Fruit fly (Drosophila melanogaster) whole organism, larva: ENCODE data around the gene Ms.

Experiments used
- noc ChIP-seq: fragments of 200-800 bp; sonication (Bioruptor generic); optimal IDR thresholded peaks from 3 replicates; lab custom pipeline; 2019; ENCODE audit warnings: missing biosample characterization, mild to moderate bottlenecking, missing genetic modification characterization, moderate library complexity

Gene Ms

dm6 chr3R:24320342-24320711 is 21.0 kb upstream of the Ms start:
- no peak for TF ChIP-seq noc (tag; lab: Kevin White, UChicago)

dm6 chr3R:24333182-24333808 is 8.1 kb upstream of the Ms start, which contains the start of the genes Rrp5 and Dis3:
Gene Rrp5 (minus strand): TSS chr3R:24333316.
Gene Dis3 (plus strand): TSS chr3R:24333433.
- no peak for TF ChIP-seq noc (tag; lab: Kevin White, UChicago)

dm6 chr3R:24336622-24337021 is 4.7 kb upstream of the Ms start, which contains the start of gene CG6432:
Gene CG6432 (plus strand): TSS chr3R:24336922.
- TF ChIP-seq noc (tag; lab: Kevin White, UChicago) = no peak

- TF ChIP-seq noc (tag; lab: Kevin White, UChicago) = no peak
Observed at dm6 chr3R:24348420-24349190, 7.3 kb downstream of the Ms start, which contains the start of the genes CG5746 and CG6454. Gene CG5746 (minus strand): TSS chr3R:24348791. Gene CG6454 (plus strand): TSS chr3R:24349182.

dm6 chr3R:24353448-24353847 is 12.1 kb downstream of the Ms start:
- no peak for TF ChIP-seq noc (tag; lab: Kevin White, UChicago)

- no peak for TF ChIP-seq noc (tag; lab: Kevin White, UChicago)
Observed at dm6 chr3R:24357698-24358097, 16.3 kb downstream of the Ms start, which contains the start of gene Golgin84. Gene Golgin84 (minus strand): TSS chr3R:24357938.

- TF ChIP-seq noc (tag; lab: Kevin White, UChicago) = no peak
Observed at dm6 chr3R:24359957-24360356, 18.6 kb downstream of the Ms start, which contains the start of gene CG18528. Gene CG18528 (minus strand): TSS chr3R:24360144.

dm6 chr3R:24361583-24361982 is 20.2 kb downstream of the Ms start, which contains the start of the genes CG5762 and CG33339:
Gene CG5762 (minus strand): TSS chr3R:24361683.
Gene CG33339 (plus strand): TSS chr3R:24361847.
- TF ChIP-seq noc (tag; lab: Kevin White, UChicago) = no peak

DNA sequence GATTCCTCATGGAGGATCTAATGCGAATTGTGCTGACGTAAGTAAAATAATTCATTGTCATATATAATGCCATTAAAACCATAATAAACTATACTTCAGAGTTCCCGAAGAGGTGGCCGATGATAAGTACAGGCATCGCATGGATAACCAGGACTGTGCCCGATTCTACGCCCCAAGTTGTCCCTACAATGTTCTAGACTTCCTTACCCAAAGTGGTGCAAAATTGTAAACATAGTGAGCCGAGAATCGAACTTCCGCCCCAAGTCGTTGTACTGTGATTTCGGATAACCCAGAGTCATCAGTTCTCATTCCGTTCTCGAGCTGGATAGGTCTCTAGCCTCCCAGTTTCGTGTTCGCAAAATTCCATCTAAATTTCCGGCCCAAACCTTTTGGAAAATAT is 21.5 kb downstream of the Ms start, which contains the start of gene CG33340:
CG33340 (plus strand) TSS at position 301 of the 400 bp plus-strand sequence.
- TF ChIP-seq noc (tag; lab: Kevin White, UChicago) = no peak

- no peak for TF ChIP-seq noc (tag; lab: Kevin White, UChicago)
Observed at dm6 chr3R:24364880-24365604, 23.7 kb downstream of the Ms start, which contains the start of the genes CG17784 and CG13613. Gene CG17784 (minus strand): TSS chr3R:24364980. Gene CG13613 (plus strand): TSS chr3R:24365554.

DNA sequence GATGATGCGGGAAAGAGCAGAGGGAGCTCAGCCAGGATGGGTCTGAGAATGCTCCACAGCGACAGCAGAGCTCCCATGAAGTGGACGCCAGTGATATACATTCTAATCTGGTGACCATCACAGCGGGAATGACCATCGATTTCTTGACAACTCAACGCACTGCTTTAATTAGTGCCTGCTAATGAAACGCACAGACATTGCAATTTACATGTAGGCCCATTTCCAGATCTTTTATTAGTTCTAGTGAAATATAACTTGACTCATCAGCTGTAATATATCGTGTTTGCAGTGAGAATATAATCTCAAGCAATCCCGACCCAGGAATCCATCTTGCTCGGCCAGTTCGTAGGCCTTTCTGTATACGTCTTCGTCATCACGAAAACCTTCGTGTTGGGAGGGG is 25.8 kb downstream of the Ms start, which contains the start of gene CG42811:
CG42811 (minus strand) TSS at position 101 of the 400 bp plus-strand sequence.
- no peak for TF ChIP-seq noc (tag; lab: Kevin White, UChicago)

dm6 chr3R:24368064-24368463 is 26.7 kb downstream of the Ms start, which contains the start of the genes CG42812 and CG33341:
Gene CG42812 (minus strand): TSS chr3R:24368164.
Gene CG33341 (plus strand): TSS chr3R:24368358.
- no peak for TF ChIP-seq noc (tag; lab: Kevin White, UChicago)

DNA sequence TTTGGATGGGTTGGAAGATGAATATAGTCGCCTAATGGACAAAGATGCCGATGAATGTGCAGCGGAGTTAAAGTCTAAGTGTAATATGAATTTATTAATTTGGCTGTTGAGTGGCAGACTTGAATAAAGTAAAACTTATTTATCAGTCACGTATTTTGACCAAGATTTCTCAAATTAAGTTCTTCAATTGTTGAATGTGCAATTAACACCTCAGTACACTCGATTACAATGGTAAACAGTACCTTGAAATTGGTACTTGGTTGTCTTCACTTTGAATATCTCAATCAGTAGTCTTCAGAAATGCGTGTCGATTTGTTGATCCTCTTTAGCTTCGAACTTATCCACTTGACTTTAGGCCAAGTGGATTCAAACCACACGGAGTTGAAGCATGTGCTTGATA is 27.9 kb downstream of the Ms start, which contains the start of gene CG13614:
CG13614 (plus strand) TSS at position 301 of the 400 bp plus-strand sequence.
- TF ChIP-seq noc (tag; lab: Kevin White, UChicago) = no peak

DNA sequence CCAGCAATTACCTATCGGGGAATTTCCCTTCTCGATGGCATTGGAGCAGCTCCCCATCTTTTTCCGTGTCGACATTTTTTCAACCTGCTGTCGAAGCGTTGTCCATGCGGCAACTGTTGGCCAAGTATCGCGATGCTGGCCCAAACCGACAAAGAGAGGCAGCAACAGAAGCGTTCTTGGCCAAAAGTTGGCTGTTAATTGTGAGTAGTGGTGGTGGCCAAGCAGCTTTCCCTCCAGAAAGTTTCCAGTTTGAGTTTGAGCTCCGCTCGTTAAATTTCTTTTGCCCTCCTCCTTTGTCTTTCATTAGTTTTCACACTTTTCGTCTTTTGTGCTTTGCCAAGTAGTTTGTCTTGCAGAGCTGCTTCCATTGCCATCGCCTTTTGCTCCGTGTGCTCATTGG is 31.3 kb downstream of the Ms start, which contains the start of gene CG17782:
CG17782 (minus strand) TSS at position 101 of the 400 bp plus-strand sequence.
- TF ChIP-seq noc (tag; lab: Kevin White, UChicago) = no peak

- TF ChIP-seq noc (tag; lab: Kevin White, UChicago) = no peak
Observed at dm6 chr3R:24375561-24375960, 34.2 kb downstream of the Ms start, which contains the start of gene CG17781. Gene CG17781 (minus strand): TSS chr3R:24375661.
